Worm (Caenorhabditis elegans): ENCODE data around the gene T09A5.15.

DNA sequence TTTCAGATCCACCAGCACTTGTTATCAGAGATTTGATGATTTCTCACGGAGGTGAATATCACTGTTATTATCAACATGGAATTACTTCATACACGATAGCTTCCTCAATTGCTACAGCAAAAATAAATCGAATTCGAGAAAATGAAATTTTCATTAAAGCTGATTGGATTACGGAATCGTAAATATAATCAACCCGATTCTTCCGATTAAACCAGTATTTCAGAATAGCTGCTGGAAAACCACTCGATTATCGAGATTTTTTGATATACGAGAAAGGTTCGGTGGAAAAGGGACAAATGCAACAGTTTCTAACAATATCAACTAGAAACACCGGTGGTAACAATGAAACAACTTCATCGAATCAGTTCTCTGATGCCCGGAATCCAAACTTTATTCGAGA lies 44.2 kb downstream of the T09A5.15 start:
- TF ChIP-seq nhr-76 (tag; optimal IDR thresholded peaks at IDR 0.05) (no peak), nfya-1 (tag; optimal IDR thresholded peaks at IDR 0.05; ENCODE audit: insufficient read depth) (no peak), sea-2 (GFP tag; optimal IDR thresholded peaks at IDR 0.05) (no peak), ZK546.5 (tag; optimal IDR thresholded peaks at IDR 0.05) (no peak), ztf-4 (tag; optimal IDR thresholded peaks at IDR 0.05) (no peak), nhr-67 (tag; optimal IDR thresholded peaks at IDR 0.05) (no peak), tbx-2 (tag; optimal IDR thresholded peaks at IDR 0.05) (no peak), fkh-10 (GFP tag; optimal IDR thresholded peaks at IDR 0.05) (no peak), ama-1 (optimal IDR thresholded peaks at IDR 0.05) (no peak), unc-62 (GFP tag; optimal IDR thresholded peaks at IDR 0.05) (no peak), egl-27 (tag; optimal IDR thresholded peaks at IDR 0.05) (no peak), elt-2 (tag; optimal IDR thresholded peaks at IDR 0.05) (no peak), daf-12 (tag; optimal IDR thresholded peaks at IDR 0.05) (no peak), snpc-4 (tag; optimal IDR thresholded peaks at IDR 0.05) (no peak)

Data from whole organism, L3 larva.